Worm (Caenorhabditis elegans): ENCODE results near the gene B0035.21.

DNA sequence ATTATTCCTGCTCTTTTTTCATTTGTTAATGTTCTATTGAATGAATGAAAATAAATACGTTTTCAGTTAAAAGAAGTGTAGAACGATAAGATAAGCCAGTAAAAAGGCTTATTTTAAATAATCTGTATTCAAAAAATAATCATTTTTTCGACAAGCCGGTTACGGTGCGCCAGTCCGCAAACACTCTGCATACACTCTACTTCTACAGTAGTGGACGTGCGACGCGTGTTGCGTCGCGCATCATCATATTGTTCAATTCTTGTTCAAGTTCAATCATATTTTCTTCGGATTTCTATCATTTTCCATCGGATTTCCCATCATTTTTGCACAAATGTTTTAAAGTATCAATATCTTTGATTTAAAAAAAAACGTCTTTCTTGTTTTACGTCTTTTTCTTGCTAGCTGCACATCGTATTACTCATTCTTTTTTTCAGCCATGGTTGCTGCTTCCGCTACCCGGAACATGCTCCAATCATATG is 7.1 kb upstream of the B0035.21 start, which contains the start of gene B0035.18:
- TF ChIP-seq nhr-11 (tag; optimal IDR thresholded peaks at IDR 0.05) (no peak), lin-29 (GFP tag; IDR thresholded peaks at IDR 0.05) (no peak), saeg-2 (GFP tag; IDR thresholded peaks at IDR 0.05) (no peak), ZK337.2 (GFP tag; IDR thresholded peaks at IDR 0.05) (no peak), nhr-102 (tag; optimal IDR thresholded peaks at IDR 0.05) (no peak), lin-13 (GFP tag; optimal IDR thresholded peaks at IDR 0.05) (no peak), mep-1 (tag; optimal IDR thresholded peaks at IDR 0.05) (no peak)
